Worm (Caenorhabditis elegans): ENCODE data around the gene clec-76.
"Not testable (repeated sequence)": the region's sequence is repeated elsewhere in the genome, so short reads cannot be mapped to it uniquely, and the experiment has no call there.

The clec-76 gene

ce11 chrIV:3965013-3965412, at the start of gene clec-76:
TSS of gene clec-76 (plus strand) at chrIV:3965246.
- TF ChIP-seq ztf-23 (GFP tag; IDR thresholded peaks at IDR 0.05) (no peak), flt-1 (GFP tag; IDR thresholded peaks at IDR 0.05) (no peak), ref-1 (GFP tag; conservative IDR thresholded peaks at IDR 0.05) (no peak), T22C8.4 (GFP tag; IDR thresholded peaks at IDR 0.05) (no peak), ztf-29 (GFP tag; IDR thresholded peaks at IDR 0.05) (no peak), med-1 (GFP tag; optimal IDR thresholded peaks at IDR 0.05; ENCODE audit: insufficient read depth) (no peak), tab-1 (GFP tag; IDR thresholded peaks at IDR 0.05) (no peak), klf-2 (GFP tag; conservative IDR thresholded peaks at IDR 0.05) (no peak)

ce11 chrIV:3915296-3915695, 49.8 kb upstream of the clec-76 start, which contains the start of gene srz-20:
TSS of gene srz-20 (plus strand) at chrIV:3915596.
- TF ChIP-seq flt-1 (GFP tag; IDR thresholded peaks at IDR 0.05) (no peak), ztf-29 (GFP tag; IDR thresholded peaks at IDR 0.05) (no peak), ref-1 (GFP tag; conservative IDR thresholded peaks at IDR 0.05) (no peak), T22C8.4 (GFP tag; IDR thresholded peaks at IDR 0.05) (no peak), cog-1 (tag; optimal IDR thresholded peaks at IDR 0.05) (no peak), med-1 (GFP tag; optimal IDR thresholded peaks at IDR 0.05; ENCODE audit: insufficient read depth) (no peak), tab-1 (GFP tag; IDR thresholded peaks at IDR 0.05) (no peak), ztf-23 (GFP tag; IDR thresholded peaks at IDR 0.05) (no peak), klf-2 (GFP tag; conservative IDR thresholded peaks at IDR 0.05) (no peak)

- TF ChIP-seq med-1 (GFP tag; optimal IDR thresholded peaks at IDR 0.05; ENCODE audit: insufficient read depth) = no peak
- no peak for TF ChIP-seq flt-1 (GFP tag; IDR thresholded peaks at IDR 0.05)
- TF ChIP-seq klf-2 (GFP tag; conservative IDR thresholded peaks at IDR 0.05) = no peak
- TF ChIP-seq tab-1 (GFP tag; IDR thresholded peaks at IDR 0.05) = no peak
- no peak for TF ChIP-seq ztf-23 (GFP tag; IDR thresholded peaks at IDR 0.05)
- TF ChIP-seq ref-1 (GFP tag; conservative IDR thresholded peaks at IDR 0.05) = no peak
Observed at ce11 chrIV:3917405-3917804, 47.6 kb upstream of the clec-76 start, which contains the start of gene F56D6.14. TSS of gene F56D6.14 (plus strand) at chrIV:3917705.

- TF ChIP-seq cog-1 (tag; optimal IDR thresholded peaks at IDR 0.05) = no peak
Observed at ce11 chrIV:3918160-3918559, 46.9 kb upstream of the clec-76 start, which contains the start of gene F56D6.23. TSS of gene F56D6.23 (plus strand) at chrIV:3918460.

ce11 chrIV:3919506-3919905, 45.5 kb upstream of the clec-76 start, which contains the start of gene srz-19:
TSS of gene srz-19 (plus strand) at chrIV:3919806.
- TF ChIP-seq ztf-29 (GFP tag; IDR thresholded peaks at IDR 0.05) = no peak
- no peak for TF ChIP-seq flt-1 (GFP tag; IDR thresholded peaks at IDR 0.05)
- no peak for TF ChIP-seq ztf-23 (GFP tag; IDR thresholded peaks at IDR 0.05)
- TF ChIP-seq tab-1 (GFP tag; IDR thresholded peaks at IDR 0.05) = no peak
- no peak for TF ChIP-seq cog-1 (tag; optimal IDR thresholded peaks at IDR 0.05)
- no peak for TF ChIP-seq ref-1 (GFP tag; conservative IDR thresholded peaks at IDR 0.05)
- TF ChIP-seq klf-2 (GFP tag; conservative IDR thresholded peaks at IDR 0.05) = no peak
- no peak for TF ChIP-seq T22C8.4 (GFP tag; IDR thresholded peaks at IDR 0.05)
- TF ChIP-seq med-1 (GFP tag; optimal IDR thresholded peaks at IDR 0.05; ENCODE audit: insufficient read depth) = no peak

- TF ChIP-seq ztf-29 (GFP tag; IDR thresholded peaks at IDR 0.05) (no peak), ztf-23 (GFP tag; IDR thresholded peaks at IDR 0.05) (no peak)
Observed at ce11 chrIV:3921898-3922297, 43.1 kb upstream of the clec-76 start, which contains the start of gene clec-67. TSS of gene clec-67 (plus strand) at chrIV:3922165.

- TF ChIP-seq T22C8.4 (GFP tag; IDR thresholded peaks at IDR 0.05) (no peak), cog-1 (tag; optimal IDR thresholded peaks at IDR 0.05) (no peak), ztf-23 (GFP tag; IDR thresholded peaks at IDR 0.05) (no peak), med-1 (GFP tag; optimal IDR thresholded peaks at IDR 0.05; ENCODE audit: insufficient read depth) (no peak), flt-1 (GFP tag; IDR thresholded peaks at IDR 0.05) (no peak), ref-1 (GFP tag; conservative IDR thresholded peaks at IDR 0.05) (no peak), ztf-29 (GFP tag; IDR thresholded peaks at IDR 0.05) (no peak), klf-2 (GFP tag; conservative IDR thresholded peaks at IDR 0.05) (no peak), tab-1 (GFP tag; IDR thresholded peaks at IDR 0.05) (no peak)
Observed at ce11 chrIV:3926117-3926516, 38.9 kb upstream of the clec-76 start, which contains the start of gene clec-68. TSS of gene clec-68 (plus strand) at chrIV:3926417.

- not testable (repeated sequence) for TF ChIP-seq ztf-29, ztf-23, tab-1 (GFP tag; IDR thresholded peaks at IDR 0.05)
Observed at ce11 chrIV:3932408-3932807, 32.6 kb upstream of the clec-76 start, which contains the start of gene clec-70. TSS of gene clec-70 (plus strand) at chrIV:3932708.

ce11 chrIV:3937097-3937496, 27.9 kb upstream of the clec-76 start, which contains the start of gene clec-71:
TSS of gene clec-71 (plus strand) at chrIV:3937458.
- no peak for TF ChIP-seq cog-1 (tag; optimal IDR thresholded peaks at IDR 0.05)
- no peak for TF ChIP-seq tab-1 (GFP tag; IDR thresholded peaks at IDR 0.05)
- TF ChIP-seq T22C8.4 (GFP tag; IDR thresholded peaks at IDR 0.05) = no peak

- TF ChIP-seq cog-1 (tag; optimal IDR thresholded peaks at IDR 0.05) (no peak), ztf-23 (GFP tag; IDR thresholded peaks at IDR 0.05) (no peak), med-1 (GFP tag; optimal IDR thresholded peaks at IDR 0.05; ENCODE audit: insufficient read depth) (no peak), klf-2 (GFP tag; conservative IDR thresholded peaks at IDR 0.05) (no peak), flt-1 (GFP tag; IDR thresholded peaks at IDR 0.05) (no peak), T22C8.4 (GFP tag; IDR thresholded peaks at IDR 0.05) (no peak), tab-1 (GFP tag; IDR thresholded peaks at IDR 0.05) (no peak), ztf-29 (GFP tag; IDR thresholded peaks at IDR 0.05) (no peak), ref-1 (GFP tag; conservative IDR thresholded peaks at IDR 0.05) (no peak)
Observed at ce11 chrIV:3941658-3942328, 23.3 kb upstream of the clec-76 start, which contains the start of gene clec-174. TSS of gene clec-174 (minus strand) at chrIV:3941708.

Data from whole organism, midembryonic.